Worm (Caenorhabditis elegans) whole organism, early embryonic: Measurements from ENCODE around the gene M162.5.

Experiments used
- aly-1 ChIP-seq: sonication (generic microtip); optimal IDR thresholded peaks from 2 replicates; lab custom pipeline; 2016; ENCODE audit warnings: missing genetic modification characterization, missing compliant biosample characterization
- ama-1 ChIP-seq: fragments of 150-350 bp; optimal IDR thresholded peaks from 2 replicates; lab custom pipeline; 2014
- ets-7 ChIP-seq: sonication (generic microtip); optimal IDR thresholded peaks from 2 replicates; lab custom pipeline; 2016; ENCODE audit warnings: missing genotype, missing genetic modification characterization, missing compliant biosample characterization
- hmbx-1 ChIP-seq: sonication (generic microtip); optimal IDR thresholded peaks from 2 replicates; lab custom pipeline; 2016; ENCODE audit warnings: mild to moderate bottlenecking, missing genetic modification characterization, missing compliant biosample characterization
- sea-1 ChIP-seq: fragments of 200-800 bp; sonication (Bioruptor generic); conservative IDR thresholded peaks from 2 replicates; pipeline ENCODE4 v1.3.6; 2022; ENCODE audit warnings: missing genetic modification characterization, missing compliant biosample characterization
- tbx-11 ChIP-seq: fragments of 200-800 bp; sonication (Bioruptor generic); IDR thresholded peaks from 2 replicates; pipeline ENCODE4 v1.3.6; 2022; ENCODE audit warnings: missing genetic modification characterization, missing compliant biosample characterization

- TF ChIP-seq aly-1: no peak
- no peak for TF ChIP-seq sea-1
- no peak for TF ChIP-seq hmbx-1
- TF ChIP-seq tbx-11: no peak
- TF ChIP-seq ama-1 (lab: Kevin White, UChicago): no peak
- no peak for TF ChIP-seq ets-7 (tag; lab: Kevin White, UChicago)
Measured at ce11 chrV:19760751-19761150, at the start of gene M162.5.
